Fruit fly (Drosophila melanogaster) whole organism, embryonic: ENCODE data around the gene orion.

Source experiments
- Bdp1 ChIP-seq: fragments of 200-800 bp; sonication (Bioruptor generic); optimal IDR thresholded peaks from 3 replicates; lab custom pipeline; 2016; ENCODE audit warnings: missing biosample characterization, missing genetic modification characterization
- Bgb ChIP-seq: fragments of 200-800 bp; sonication (Bioruptor generic); IDR thresholded peaks from 2 replicates; pipeline ENCODE4 v1.3.6; 2022; ENCODE audit warnings: missing biosample characterization, missing genetic modification characterization; ENCODE audit not compliant: partially characterized antibody
- C15 ChIP-seq: fragments of 200-800 bp; sonication (Bioruptor generic); IDR thresholded peaks from 3 replicates; pipeline ENCODE4 v1.3.6; 2022; ENCODE audit warnings: missing biosample characterization, missing genetic modification characterization
- CG10209 ChIP-seq: fragments of 200-800 bp; sonication (Bioruptor generic); optimal IDR thresholded peaks from 3 replicates; lab custom pipeline; 2017; ENCODE audit warnings: missing biosample characterization, mild to moderate bottlenecking, missing genetic modification characterization, missing genetic modification reagents
- CG10462 ChIP-seq: fragments of 200-800 bp; sonication (Bioruptor generic); optimal IDR thresholded peaks from 2 replicates; lab custom pipeline; 2016; ENCODE audit warnings: missing biosample characterization, missing genetic modification characterization
- CG10543 ChIP-seq: fragments of 200-800 bp; sonication (Bioruptor generic); optimal IDR thresholded peaks from 3 replicates; lab custom pipeline; 2017; ENCODE audit warnings: missing biosample characterization, mild to moderate bottlenecking, missing genetic modification characterization, moderate library complexity
- CG12391 ChIP-seq: fragments of 200-800 bp; sonication (Bioruptor generic); optimal IDR thresholded peaks from 3 replicates; lab custom pipeline; 2018; ENCODE audit warnings: missing biosample characterization, mild to moderate bottlenecking, missing genetic modification characterization, moderate library complexity
- CG14441 ChIP-seq: fragments of 200-800 bp; sonication (Bioruptor generic); IDR thresholded peaks from 2 replicates; pipeline ENCODE4 v1.3.6; 2022; ENCODE audit warnings: missing biosample characterization, missing genetic modification characterization
- CG1529 ChIP-seq: fragments of 200-800 bp; sonication (Bioruptor generic); optimal IDR thresholded peaks from 3 replicates; lab custom pipeline; 2018; ENCODE audit warnings: missing biosample characterization, missing genetic modification characterization
- CG2712 ChIP-seq: fragments of 200-800 bp; optimal IDR thresholded peaks from 3 replicates; lab custom pipeline; 2019; ENCODE audit warnings: missing biosample characterization, mild to moderate bottlenecking, missing genetic modification characterization, moderate library complexity
- CG34224 ChIP-seq: fragments of 200-800 bp; sonication (Bioruptor generic); IDR thresholded peaks from 3 replicates; pipeline ENCODE4 v1.3.6; 2022; ENCODE audit warnings: missing biosample characterization, missing genetic modification characterization; ENCODE audit not compliant: partially characterized antibody
- CG4707 ChIP-seq: fragments of 200-800 bp; sonication (Bioruptor generic); optimal IDR thresholded peaks from 2 replicates; lab custom pipeline; 2018; ENCODE audit warnings: missing biosample characterization, mild to moderate bottlenecking, missing genetic modification characterization, moderate library complexity
- CG6683 ChIP-seq: fragments of 200-800 bp; sonication (Bioruptor generic); optimal IDR thresholded peaks from 2 replicates; lab custom pipeline; 2017; ENCODE audit warnings: missing biosample characterization, mild to moderate bottlenecking, missing genetic modification characterization, missing genetic modification reagents
- CG6813 ChIP-seq: fragments of 200-800 bp; sonication (Bioruptor generic); optimal IDR thresholded peaks from 2 replicates; lab custom pipeline; 2017; ENCODE audit warnings: missing biosample characterization, missing genetic modification characterization, mild to moderate bottlenecking, moderate library complexity, missing genetic modification reagents
- CG6854 ChIP-seq: fragments of 200-800 bp; sonication (Bioruptor generic); optimal IDR thresholded peaks from 3 replicates; lab custom pipeline; 2017; ENCODE audit warnings: missing biosample characterization, mild to moderate bottlenecking, missing genetic modification characterization
- CG7928 ChIP-seq: fragments of 200-800 bp; sonication (Bioruptor generic); optimal IDR thresholded peaks from 2 replicates; lab custom pipeline; 2017; ENCODE audit warnings: missing biosample characterization, mild to moderate bottlenecking, missing genetic modification characterization
- CG8089 ChIP-seq: fragments of 200-800 bp; sonication (Bioruptor generic); optimal IDR thresholded peaks from 3 replicates; lab custom pipeline; 2016; ENCODE audit warnings: missing biosample characterization, missing genetic modification characterization
- CG8924 ChIP-seq: fragments of 200-800 bp; optimal IDR thresholded peaks from 3 replicates; lab custom pipeline; 2019; ENCODE audit warnings: missing biosample characterization, mild to moderate bottlenecking, missing genetic modification characterization, moderate library complexity
- CG9797 ChIP-seq: fragments of 200-800 bp; sonication (Bioruptor generic); optimal IDR thresholded peaks from 3 replicates; lab custom pipeline; 2018; ENCODE audit warnings: missing biosample characterization, mild to moderate bottlenecking, missing genetic modification characterization
- Dfd ChIP-seq, 2 experiments: fragments of >200 bp; optimal IDR thresholded peaks; 2 replicates each; lab custom pipeline; 2017; ENCODE audit warnings: missing biosample characterization in 2 of 2, missing genetic modification characterization in 2 of 2
- Dip2 ChIP-seq: fragments of 200-800 bp; sonication (Bioruptor generic); IDR thresholded peaks from 2 replicates; pipeline ENCODE4 v1.3.6; 2022; ENCODE audit warnings: missing biosample characterization, missing genetic modification characterization
- Dref ChIP-seq: fragments of 200-800 bp; sonication (Bioruptor generic); IDR thresholded peaks from 2 replicates; pipeline ENCODE4 v1.3.6; 2022; ENCODE audit warnings: missing biosample characterization, missing genetic modification characterization
- E2f2 ChIP-seq: fragments of 200-800 bp; sonication (Bioruptor generic); IDR thresholded peaks from 2 replicates; pipeline ENCODE4 v1.3.6; 2022; ENCODE audit warnings: missing biosample characterization, missing genetic modification characterization
- Gsc ChIP-seq: fragments of 200-800 bp; sonication (Bioruptor generic); IDR thresholded peaks from 2 replicates; pipeline ENCODE4 v1.3.6; 2022; ENCODE audit warnings: missing biosample characterization, missing genetic modification characterization
- HLH3B ChIP-seq: fragments of 200-800 bp; sonication (Bioruptor generic); IDR thresholded peaks from 2 replicates; pipeline ENCODE4 v1.3.6; 2022; ENCODE audit warnings: missing biosample characterization, missing genetic modification characterization
- Hand ChIP-seq: fragments of 200-800 bp; sonication (Bioruptor generic); optimal IDR thresholded peaks from 2 replicates; lab custom pipeline; 2017; ENCODE audit warnings: mild to moderate bottlenecking, missing biosample characterization, missing genetic modification reagents, missing genetic modification characterization
- Hr78 ChIP-seq, 2 experiments: fragments of 200-800 bp in 1 of 2; fragments of >200 bp in 1 of 2; sonication (Bioruptor generic) in 1 of 2; optimal IDR thresholded peaks; 2 replicates each; lab custom pipeline; 2017 to 2019; ENCODE audit warnings: missing biosample characterization in 2 of 2, missing genetic modification characterization in 2 of 2, mild to moderate bottlenecking in 1 of 2, moderate library complexity in 1 of 2
- Hsf ChIP-seq: fragments of 200-800 bp; sonication (Bioruptor generic); optimal IDR thresholded peaks from 3 replicates; lab custom pipeline; 2016; ENCODE audit warnings: missing biosample characterization, missing genetic modification characterization
- Max ChIP-seq: fragments of 200-800 bp; sonication (Bioruptor generic); optimal IDR thresholded peaks from 2 replicates; lab custom pipeline; 2016; ENCODE audit warnings: missing biosample characterization, mild to moderate bottlenecking, missing genetic modification characterization
- Nf-YA ChIP-seq: fragments of 200-800 bp; sonication (Bioruptor generic); IDR thresholded peaks from 2 replicates; pipeline ENCODE4 v1.3.6; 2022; ENCODE audit warnings: missing biosample characterization, missing genetic modification characterization
- Ptx1 ChIP-seq: fragments of 200-800 bp; sonication (Bioruptor generic); IDR thresholded peaks from 2 replicates; pipeline ENCODE4 v1.3.6; 2022; ENCODE audit warnings: missing biosample characterization, missing genetic modification characterization
- Ravus ChIP-seq: fragments of 200-800 bp; sonication (Bioruptor generic); IDR thresholded peaks from 2 replicates; pipeline ENCODE4 v1.3.6; 2022; ENCODE audit warnings: missing biosample characterization, missing genetic modification characterization
- chif ChIP-seq, 2 experiments: fragments of 200-800 bp; sonication (Bioruptor generic); optimal IDR thresholded peaks; 3 replicates each; lab custom pipeline; 2016; ENCODE audit warnings: missing biosample characterization in 2 of 2, missing genetic modification characterization in 2 of 2
- dan ChIP-seq: fragments of 200-800 bp; sonication (Bioruptor generic); IDR thresholded peaks from 2 replicates; pipeline ENCODE4 v1.3.6; 2022; ENCODE audit warnings: missing biosample characterization, missing genetic modification characterization
- dmrt11E ChIP-seq: fragments of 200-800 bp; sonication (Bioruptor generic); optimal IDR thresholded peaks from 3 replicates; lab custom pipeline; 2018; ENCODE audit warnings: missing biosample characterization, mild to moderate bottlenecking, missing genetic modification characterization, moderate library complexity
- emc ChIP-seq: fragments of 200-800 bp; sonication (Bioruptor generic); optimal IDR thresholded peaks from 2 replicates; lab custom pipeline; 2016; ENCODE audit warnings: missing biosample characterization, missing genetic modification characterization
- fd3F ChIP-seq: fragments of 200-800 bp; sonication (Bioruptor generic); optimal IDR thresholded peaks from 2 replicates; lab custom pipeline; 2018; ENCODE audit warnings: missing biosample characterization, mild to moderate bottlenecking, missing genetic modification characterization, moderate library complexity
- inv ChIP-seq: fragments of 200-800 bp; sonication (Bioruptor generic); IDR thresholded peaks from 2 replicates; pipeline ENCODE4 v1.3.6; 2022; ENCODE audit warnings: missing biosample characterization, missing genetic modification characterization; ENCODE audit not compliant: partially characterized antibody
- kni ChIP-seq: fragments of 200-800 bp; sonication (Bioruptor generic); optimal IDR thresholded peaks from 3 replicates; lab custom pipeline; 2017; ENCODE audit warnings: mild to moderate bottlenecking, missing biosample characterization, missing genetic modification reagents, missing genetic modification characterization
- luna ChIP-seq: fragments of 200-800 bp; sonication (Bioruptor generic); optimal IDR thresholded peaks from 2 replicates; lab custom pipeline; 2016; ENCODE audit warnings: missing biosample characterization, missing genetic modification characterization
- maf-S ChIP-seq: fragments of 200-800 bp; sonication (Bioruptor generic); optimal IDR thresholded peaks from 2 replicates; lab custom pipeline; 2016; ENCODE audit warnings: missing biosample characterization, missing genetic modification characterization
- peb ChIP-seq: fragments of 200-800 bp; sonication (Bioruptor generic); IDR thresholded peaks from 2 replicates; pipeline ENCODE4 v1.3.6; 2022; ENCODE audit warnings: missing biosample characterization, missing genetic modification characterization
- prd ChIP-seq, 3 experiments: fragments of >200 bp in 2 of 3; fragments of 200-800 bp in 1 of 3; sonication (Bioruptor generic) in 1 of 3; optimal IDR thresholded peaks in 2 of 3; IDR thresholded peaks in 1 of 3; 2 replicates in 2 of 3; 3 replicates in 1 of 3; pipeline versions ENCODE4 v1.3.6 to Lab custom; 2017 to 2022; ENCODE audit warnings: missing biosample characterization in 1 of 3, missing genetic modification characterization in 1 of 3
- run ChIP-seq: fragments of 200-800 bp; sonication (Bioruptor generic); optimal IDR thresholded peaks from 3 replicates; lab custom pipeline; 2018; ENCODE audit warnings: missing biosample characterization, mild to moderate bottlenecking, missing genetic modification characterization
- tgo ChIP-seq: fragments of 200-800 bp; sonication (Bioruptor generic); IDR thresholded peaks from 3 replicates; pipeline ENCODE4 v1.3.6; 2022; ENCODE audit warnings: missing biosample characterization, missing genetic modification characterization
- trem ChIP-seq: fragments of 200-800 bp; optimal IDR thresholded peaks from 3 replicates; lab custom pipeline; 2019; ENCODE audit warnings: missing biosample characterization, mild to moderate bottlenecking, missing genetic modification characterization, moderate library complexity
- ttk ChIP-seq: fragments of 200-800 bp; sonication (Bioruptor generic); IDR thresholded peaks from 2 replicates; pipeline ENCODE4 v2.1.2; 2022; ENCODE audit warnings: missing biosample characterization, missing genetic modification characterization
- wdn ChIP-seq: fragments of 200-800 bp; sonication (Bioruptor generic); IDR thresholded peaks from 2 replicates; pipeline ENCODE4 v1.3.6; 2022; ENCODE audit warnings: missing biosample characterization, missing genetic modification characterization
- wek ChIP-seq: fragments of 200-800 bp; sonication (Bioruptor generic); optimal IDR thresholded peaks from 3 replicates; lab custom pipeline; 2018; ENCODE audit warnings: missing biosample characterization, mild to moderate bottlenecking, missing genetic modification characterization, moderate library complexity

Gene orion

dm6 chrX:7920081-7920688, 26.5 kb downstream of the orion start, which contains the start of the genes hdm and Ykt6 (continued):
- TF ChIP-seq CG6813 (GFP tag; lab: Kevin White, UChicago): peak; percentile 6
- TF ChIP-seq CG4707 (GFP tag; lab: Kevin White, UChicago): no peak
- peak; percentile 95 for TF ChIP-seq Bgb
- TF ChIP-seq emc (GFP tag; lab: Kevin White, UChicago): peak; percentile 50
- TF ChIP-seq Hand (GFP tag; lab: Kevin White, UChicago): no peak
- TF ChIP-seq CG10462 (GFP tag; lab: Kevin White, UChicago): peak; percentile 68
- TF ChIP-seq inv: peak; percentile 92
- peak; percentile 7 for TF ChIP-seq CG6683 (GFP tag; lab: Kevin White, UChicago)
- peak; percentile 53 for TF ChIP-seq maf-S
- TF ChIP-seq Max (GFP tag; lab: Kevin White, UChicago): peak; percentile 56
- TF ChIP-seq kni (GFP tag; lab: Kevin White, UChicago): no peak
- TF ChIP-seq CG8924 (tag; lab: Kevin White, UChicago): peak; percentile 56
- peak; percentile 51 for TF ChIP-seq fd3F
- TF ChIP-seq Ptx1 (GFP tag; lab: Robert Waterston, UW): peak; percentile 87
- TF ChIP-seq CG14441 (GFP tag; lab: Robert Waterston, UW): peak; percentile 84
- peak; percentile 87 for TF ChIP-seq CG12391 (tag; lab: Kevin White, UChicago)
- peak; percentile 81 for TF ChIP-seq trem (tag; lab: Kevin White, UChicago)
- no peak for TF ChIP-seq Dfd (GFP tag; optimal IDR thresholded peaks at IDR 0.05; lab: Kevin White, UChicago)
- no peak for TF ChIP-seq C15 (GFP tag; lab: Robert Waterston, UW)
- peak; percentile 77 for TF ChIP-seq HLH3B (GFP tag; lab: Robert Waterston, UW)
- peak; percentile 85 for TF ChIP-seq E2f2 (GFP tag; lab: Robert Waterston, UW)
- TF ChIP-seq Hsf: peak; percentile 77
- peak; percentile 79 for TF ChIP-seq Bdp1 (GFP tag; lab: Kevin White, UChicago)
- TF ChIP-seq tgo (GFP tag; lab: Robert Waterston, UW): peak; percentile 83
- TF ChIP-seq CG8089: peak; percentile 41
- TF ChIP-seq CG34224 (GFP tag; lab: Robert Waterston, UW): peak; percentile 99
- peak; percentile 40 for TF ChIP-seq CG10543 (GFP tag; lab: Kevin White, UChicago)
- TF ChIP-seq dmrt11E: peak; percentile 74
- no peak for TF ChIP-seq run (tag; lab: Kevin White, UChicago)
- peak; percentile 51 for TF ChIP-seq wek
- no peak for TF ChIP-seq Hr78 (GFP tag; optimal IDR thresholded peaks at IDR 0.05; lab: Kevin White, UChicago)
- TF ChIP-seq CG1529 (GFP tag; lab: Kevin White, UChicago): peak; percentile 51
- TF ChIP-seq ttk (GFP tag; lab: Robert Waterston, UW): peak; percentile 78
- TF ChIP-seq CG2712 (tag; lab: Kevin White, UChicago): peak; percentile 83
- TF ChIP-seq dan: no peak
- TF ChIP-seq chif (GFP tag; optimal IDR thresholded peaks at IDR 0.05; lab: Kevin White, UChicago): peak; percentile 68 to 81
- peak; percentile 81 for TF ChIP-seq wdn (GFP tag; lab: Robert Waterston, UW)
- peak; percentile 75 for TF ChIP-seq CG10209 (GFP tag; lab: Kevin White, UChicago)
- peak; percentile 73 for TF ChIP-seq peb (GFP tag; lab: Robert Waterston, UW)
- TF ChIP-seq prd (optimal IDR thresholded peaks at IDR 0.05; lab: Kevin White, UChicago): no peak
- TF ChIP-seq prd (GFP tag; IDR thresholded peaks at IDR 0.05; lab: Robert Waterston, UW): peak; percentile 92
- no peak for TF ChIP-seq Ravus (GFP tag; lab: Robert Waterston, UW)
- no peak for TF ChIP-seq CG6854
- peak; percentile 58; the same call in 1 of the 2 replicates for TF ChIP-seq Nf-YA
- peak; percentile 51 for TF ChIP-seq CG7928 (GFP tag; lab: Kevin White, UChicago)
- TF ChIP-seq luna (GFP tag; lab: Kevin White, UChicago): peak; percentile 38
- no peak for TF ChIP-seq Dip2 (GFP tag; lab: Robert Waterston, UW)
- TF ChIP-seq CG9797 (GFP tag; lab: Kevin White, UChicago): peak; percentile 45
- TF ChIP-seq Dref (GFP tag; lab: Robert Waterston, UW): peak; percentile 75
- TF ChIP-seq Gsc (GFP tag; lab: Robert Waterston, UW): peak; percentile 47; the same call in 1 of the 2 replicates
